Fruit fly (Drosophila melanogaster) whole organism, embryonic: Measurements from ENCODE around the gene CG34134.

ENCODE experiments used
- Ada2b ChIP-seq: fragments of 200-800 bp; sonication (Bioruptor generic); IDR thresholded peaks from 2 replicates; pipeline ENCODE4 v1.3.6; 2022; ENCODE audit warnings: missing biosample characterization, missing genetic modification characterization
- BtbVII ChIP-seq: fragments of 200-800 bp; sonication (Bioruptor generic); optimal IDR thresholded peaks from 3 replicates; lab custom pipeline; 2017; ENCODE audit warnings: missing biosample characterization, mild to moderate bottlenecking, missing genetic modification characterization
- CG10274 ChIP-seq: fragments of 200-800 bp; sonication (Bioruptor generic); optimal IDR thresholded peaks from 3 replicates; lab custom pipeline; 2017; ENCODE audit warnings: missing biosample characterization, mild to moderate bottlenecking, missing genetic modification characterization
- CG10431 ChIP-seq: fragments of 200-800 bp; sonication (Bioruptor generic); optimal IDR thresholded peaks from 3 replicates; lab custom pipeline; 2018; ENCODE audit warnings: missing biosample characterization, mild to moderate bottlenecking, missing genetic modification characterization
- CG11247 ChIP-seq: fragments of 200-800 bp; sonication (Bioruptor generic); IDR thresholded peaks from 2 replicates; pipeline ENCODE4 v1.3.6; 2022; ENCODE audit warnings: missing biosample characterization, missing genetic modification characterization
- CG11723 ChIP-seq: fragments of 200-800 bp; sonication (Bioruptor generic); optimal IDR thresholded peaks from 2 replicates; lab custom pipeline; 2017; ENCODE audit warnings: missing biosample characterization, mild to moderate bottlenecking, missing genetic modification characterization
- CG13624 ChIP-seq: fragments of 200-800 bp; sonication (Bioruptor generic); optimal IDR thresholded peaks from 2 replicates; lab custom pipeline; 2016; ENCODE audit warnings: missing biosample characterization, missing genetic modification characterization
- CG15269 ChIP-seq: fragments of 200-800 bp; sonication (Bioruptor generic); optimal IDR thresholded peaks from 2 replicates; lab custom pipeline; 2018; ENCODE audit warnings: missing biosample characterization, mild to moderate bottlenecking, missing genetic modification characterization, moderate library complexity
- CG1603 ChIP-seq: fragments of 200-800 bp; sonication (Bioruptor generic); optimal IDR thresholded peaks from 2 replicates; lab custom pipeline; 2019; ENCODE audit warnings: missing biosample characterization, mild to moderate bottlenecking, missing genetic modification characterization, moderate library complexity
- CG17361 ChIP-seq: fragments of 200-800 bp; sonication (Bioruptor generic); IDR thresholded peaks from 3 replicates; pipeline ENCODE4 v1.3.6; 2022; ENCODE audit warnings: missing biosample characterization, missing genetic modification characterization
- CG2678 ChIP-seq: fragments of 200-800 bp; sonication (Bioruptor generic); optimal IDR thresholded peaks from 3 replicates; lab custom pipeline; 2019; ENCODE audit warnings: missing biosample characterization, mild to moderate bottlenecking, missing genetic modification characterization, moderate library complexity
- CG34376 ChIP-seq: fragments of 200-800 bp; sonication (Bioruptor generic); optimal IDR thresholded peaks from 2 replicates; lab custom pipeline; 2018; ENCODE audit warnings: missing biosample characterization, mild to moderate bottlenecking, missing genetic modification characterization
- CG8765 ChIP-seq: fragments of 200-800 bp; sonication (Bioruptor generic); IDR thresholded peaks from 2 replicates; pipeline ENCODE4 v1.3.6; 2022; ENCODE audit warnings: missing biosample characterization, missing genetic modification characterization
- CG8944 ChIP-seq: fragments of 200-800 bp; sonication (Bioruptor generic); optimal IDR thresholded peaks from 3 replicates; lab custom pipeline; 2016; ENCODE audit warnings: missing biosample characterization, missing genetic modification characterization
- Dip3 ChIP-seq: fragments of 200-800 bp; sonication (Bioruptor generic); optimal IDR thresholded peaks from 3 replicates; lab custom pipeline; 2016; ENCODE audit warnings: missing biosample characterization, missing genetic modification characterization
- Doc3 ChIP-seq: fragments of 200-800 bp; sonication (Bioruptor generic); IDR thresholded peaks from 3 replicates; pipeline ENCODE4 v1.3.6; 2022; ENCODE audit warnings: missing biosample characterization, missing genetic modification characterization; ENCODE audit not compliant: partially characterized antibody
- ERR ChIP-seq: fragments of 200-800 bp; sonication (Bioruptor generic); optimal IDR thresholded peaks from 2 replicates; lab custom pipeline; 2016; ENCODE audit warnings: missing biosample characterization, missing genetic modification characterization
- Hr78 ChIP-seq, 2 experiments: fragments of 200-800 bp in 1 of 2; fragments of >200 bp in 1 of 2; sonication (Bioruptor generic) in 1 of 2; optimal IDR thresholded peaks; 2 replicates each; lab custom pipeline; 2017 to 2019; ENCODE audit warnings: missing biosample characterization in 2 of 2, missing genetic modification characterization in 2 of 2, mild to moderate bottlenecking in 1 of 2, moderate library complexity in 1 of 2
- Lhr ChIP-seq: fragments of 200-800 bp; sonication (Bioruptor generic); optimal IDR thresholded peaks from 3 replicates; lab custom pipeline; 2017; ENCODE audit warnings: mild to moderate bottlenecking, missing biosample characterization, missing genetic modification reagents, missing genetic modification characterization
- MTF-1 ChIP-seq: fragments of 200-800 bp; sonication (Bioruptor generic); optimal IDR thresholded peaks from 2 replicates; lab custom pipeline; 2018; ENCODE audit warnings: missing biosample characterization, mild to moderate bottlenecking, missing genetic modification characterization, borderline replicate concordance
- NFAT ChIP-seq: fragments of 200-800 bp; sonication (Bioruptor generic); IDR thresholded peaks from 2 replicates; pipeline ENCODE4 v1.3.6; 2022; ENCODE audit warnings: missing biosample characterization, missing genetic modification characterization
- Neu2 ChIP-seq: fragments of 200-800 bp; sonication (Bioruptor generic); optimal IDR thresholded peaks from 3 replicates; lab custom pipeline; 2016; ENCODE audit warnings: missing biosample characterization, missing genetic modification characterization, borderline replicate concordance
- Nf-YB ChIP-seq: fragments of 200-800 bp; sonication (Bioruptor generic); optimal IDR thresholded peaks from 3 replicates; lab custom pipeline; 2019; ENCODE audit warnings: missing biosample characterization, mild to moderate bottlenecking, missing genetic modification characterization, moderate library complexity
- PHDP ChIP-seq: fragments of 200-800 bp; sonication (Bioruptor generic); optimal IDR thresholded peaks from 3 replicates; lab custom pipeline; 2018; ENCODE audit warnings: missing biosample characterization, mild to moderate bottlenecking, missing genetic modification characterization, moderate library complexity
- Poxn ChIP-seq: fragments of 200-800 bp; sonication (Bioruptor generic); IDR thresholded peaks from 2 replicates; pipeline ENCODE4 v1.3.6; 2022; ENCODE audit warnings: missing biosample characterization, missing genetic modification characterization
- Rfx ChIP-seq: fragments of 200-800 bp; sonication (Bioruptor generic); IDR thresholded peaks from 2 replicates; pipeline ENCODE4 v1.3.6; 2022; ENCODE audit warnings: missing biosample characterization, missing genetic modification characterization
- Sin3A ChIP-seq: fragments of >200 bp; optimal IDR thresholded peaks from 2 replicates; lab custom pipeline; 2018
- Six4 ChIP-seq: fragments of 200-800 bp; sonication (Bioruptor generic); optimal IDR thresholded peaks from 2 replicates; lab custom pipeline; 2016; ENCODE audit warnings: missing biosample characterization, missing genetic modification characterization
- Ssrp ChIP-seq: fragments of 200-800 bp; sonication (Bioruptor generic); optimal IDR thresholded peaks from 2 replicates; lab custom pipeline; 2018; ENCODE audit warnings: missing biosample characterization, mild to moderate bottlenecking, missing genetic modification characterization, moderate library complexity
- croc ChIP-seq: fragments of 200-800 bp; sonication (Bioruptor generic); conservative IDR thresholded peaks from 3 replicates; pipeline ENCODE4 v1.3.6; 2022; ENCODE audit warnings: missing biosample characterization, missing genetic modification characterization
- cwo ChIP-seq: fragments of 200-800 bp; sonication (Bioruptor generic); optimal IDR thresholded peaks from 3 replicates; lab custom pipeline; 2017; ENCODE audit warnings: missing biosample characterization, missing genetic modification characterization, mild to moderate bottlenecking, moderate library complexity, missing genetic modification reagents
- dati ChIP-seq: fragments of 200-800 bp; sonication (Bioruptor generic); IDR thresholded peaks from 2 replicates; pipeline ENCODE4 v1.3.6; 2022; ENCODE audit warnings: missing biosample characterization, missing genetic modification characterization
- dimm ChIP-seq: fragments of 200-800 bp; sonication (Bioruptor generic); IDR thresholded peaks from 2 replicates; pipeline ENCODE4 v1.3.6; 2022; ENCODE audit warnings: missing biosample characterization, missing genetic modification characterization
- fru ChIP-seq: fragments of >200 bp; optimal IDR thresholded peaks from 2 replicates; lab custom pipeline; 2017
- ham ChIP-seq: fragments of 200-800 bp; sonication (Bioruptor generic); IDR thresholded peaks from 2 replicates; pipeline ENCODE4 v1.3.6; 2022; ENCODE audit warnings: missing biosample characterization, missing genetic modification characterization
- lola ChIP-seq, 3 experiments: fragments of >200 bp in 2 of 3; fragments of 200-800 bp in 1 of 3; sonication (Bioruptor generic) in 1 of 3; optimal IDR thresholded peaks; 2 replicates each; lab custom pipeline; 2017 to 2019; ENCODE audit warnings: missing biosample characterization in 3 of 3, missing genetic modification characterization in 3 of 3, mild to moderate bottlenecking in 1 of 3, moderate library complexity in 1 of 3
- mam ChIP-seq: fragments of 200-800 bp; sonication (Bioruptor generic); optimal IDR thresholded peaks from 3 replicates; lab custom pipeline; 2016; ENCODE audit warnings: missing biosample characterization, missing genetic modification characterization
- mld ChIP-seq: fragments of 200-800 bp; sonication (Bioruptor generic); IDR thresholded peaks from 3 replicates; pipeline ENCODE4 v1.3.6; 2022; ENCODE audit warnings: missing biosample characterization, missing genetic modification characterization; ENCODE audit not compliant: partially characterized antibody
- nerfin-1 ChIP-seq: fragments of 200-800 bp; sonication (Bioruptor generic); optimal IDR thresholded peaks from 3 replicates; lab custom pipeline; 2019; ENCODE audit warnings: missing biosample characterization, mild to moderate bottlenecking, missing genetic modification characterization, moderate library complexity
- oc ChIP-seq: fragments of 200-800 bp; sonication (Bioruptor generic); optimal IDR thresholded peaks from 2 replicates; lab custom pipeline; 2018; ENCODE audit warnings: missing biosample characterization, mild to moderate bottlenecking, missing genetic modification characterization, moderate library complexity
- onecut ChIP-seq: fragments of 200-800 bp; sonication (Bioruptor generic); IDR thresholded peaks from 2 replicates; pipeline ENCODE4 v1.3.6; 2022; ENCODE audit warnings: missing biosample characterization, missing genetic modification characterization
- sc ChIP-seq, 3 experiments: fragments of >200 bp in 2 of 3; fragments of 200-800 bp in 1 of 3; sonication (Bioruptor generic) in 1 of 3; optimal IDR thresholded peaks; 2 replicates in 2 of 3; 3 replicates in 1 of 3; lab custom pipeline; 2017; ENCODE audit warnings: mild to moderate bottlenecking in 1 of 3, missing biosample characterization in 1 of 3, missing genetic modification characterization in 1 of 3, missing genetic modification reagents in 1 of 3
- scrt ChIP-seq: fragments of 200-800 bp; sonication (Bioruptor generic); optimal IDR thresholded peaks from 2 replicates; lab custom pipeline; 2018; ENCODE audit warnings: missing biosample characterization, mild to moderate bottlenecking, missing genetic modification characterization, moderate library complexity
- seq ChIP-seq: fragments of 200-800 bp; sonication (Bioruptor generic); IDR thresholded peaks from 2 replicates; pipeline ENCODE4 v1.3.6; 2022; ENCODE audit warnings: missing biosample characterization, missing genetic modification characterization
- sima ChIP-seq: fragments of 200-800 bp; sonication (Bioruptor generic); optimal IDR thresholded peaks from 2 replicates; lab custom pipeline; 2016; ENCODE audit warnings: missing biosample characterization, missing genetic modification characterization
- ssp ChIP-seq: fragments of 200-800 bp; sonication (Bioruptor generic); IDR thresholded peaks from 2 replicates; pipeline ENCODE4 v1.3.6; 2022; ENCODE audit warnings: missing biosample characterization, missing genetic modification characterization
- stc ChIP-seq: fragments of 200-800 bp; sonication (Bioruptor generic); IDR thresholded peaks from 2 replicates; pipeline ENCODE4 v1.3.6; 2022; ENCODE audit warnings: missing biosample characterization, missing genetic modification characterization
- tap ChIP-seq: fragments of 200-800 bp; optimal IDR thresholded peaks from 3 replicates; lab custom pipeline; 2019; ENCODE audit warnings: missing biosample characterization, mild to moderate bottlenecking, missing genetic modification characterization, moderate library complexity
- tio ChIP-seq: fragments of 200-800 bp; sonication (Bioruptor generic); optimal IDR thresholded peaks from 2 replicates; lab custom pipeline; 2017; ENCODE audit warnings: missing biosample characterization, missing genetic modification characterization, inconsistent platforms

Gene CG34134

DNA sequence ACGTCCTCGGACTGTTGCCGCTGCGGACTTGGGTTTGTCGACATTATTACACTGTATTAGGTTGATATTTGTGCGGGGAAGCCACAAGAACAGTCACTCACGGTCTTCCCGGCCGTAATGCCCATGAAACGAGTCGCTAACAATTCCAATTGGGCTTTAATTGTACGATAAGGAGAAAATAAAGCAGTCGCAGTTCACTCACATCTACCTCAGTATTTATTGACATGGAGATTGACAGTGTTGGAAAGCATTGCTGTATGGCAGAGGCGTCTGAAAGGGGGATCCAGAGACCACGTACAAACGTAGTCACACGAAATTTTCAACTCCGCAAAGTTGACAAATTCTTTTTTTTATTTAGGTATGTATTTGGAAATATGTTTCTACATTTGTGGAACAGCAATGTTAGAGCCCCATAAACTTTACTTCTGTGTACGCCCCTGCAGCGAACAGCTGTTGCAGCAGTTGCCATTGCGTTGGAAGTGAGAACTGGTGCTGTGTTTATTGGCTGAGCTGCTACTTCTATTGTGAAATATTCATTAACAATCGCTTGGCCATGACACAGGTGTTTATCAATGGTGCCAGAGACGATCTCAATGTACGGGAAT lies 22.2 kb upstream of the CG34134 start, which contains the start of the genes CG8372 and CG8360 (continued):
- TF ChIP-seq Sin3A (lab: Kevin White, UChicago) = peak; percentile 65
- TF ChIP-seq NFAT (GFP tag; lab: Robert Waterston, UW) = peak; percentile 99
- no peak for TF ChIP-seq sc (optimal IDR thresholded peaks at IDR 0.05; lab: Kevin White, UChicago)
- TF ChIP-seq sc (GFP tag; optimal IDR thresholded peaks at IDR 0.05; lab: Kevin White, UChicago) = peak; percentile 96
- peak; percentile 98 for TF ChIP-seq dimm
- TF ChIP-seq ssp (GFP tag; lab: Robert Waterston, UW) = peak; percentile 94
- TF ChIP-seq CG34376 (GFP tag; lab: Kevin White, UChicago) = peak; percentile 98
- TF ChIP-seq CG8944 (GFP tag; lab: Kevin White, UChicago) = peak; percentile 99
- peak; percentile 97 for TF ChIP-seq croc (GFP tag; lab: Robert Waterston, UW)
- TF ChIP-seq sima (GFP tag; lab: Kevin White, UChicago) = peak; percentile 95
- TF ChIP-seq CG15269 = peak; percentile 99
- peak; percentile 99 for TF ChIP-seq mam (GFP tag; lab: Kevin White, UChicago)
- peak; percentile 99 for TF ChIP-seq CG13624
- TF ChIP-seq ham (GFP tag; lab: Robert Waterston, UW) = peak; percentile 93
- peak in 1 of 2 experiments; percentile 89 for TF ChIP-seq Hr78 (GFP tag; optimal IDR thresholded peaks at IDR 0.05; lab: Kevin White, UChicago)
- peak; percentile 97 for TF ChIP-seq MTF-1
- peak; percentile 99 for TF ChIP-seq seq
- peak; percentile 99 for TF ChIP-seq Dip3
- peak; percentile 99 for TF ChIP-seq ERR (GFP tag; lab: Kevin White, UChicago)
- TF ChIP-seq PHDP (tag; lab: Kevin White, UChicago) = peak; percentile 98
- TF ChIP-seq Rfx (GFP tag; lab: Robert Waterston, UW) = peak; percentile 100
- TF ChIP-seq Doc3 (GFP tag; lab: Robert Waterston, UW) = peak; percentile 22; the same call in 1 of the 3 replicates
- peak; percentile 97 for TF ChIP-seq oc (tag; lab: Kevin White, UChicago)
- TF ChIP-seq nerfin-1 = peak; percentile 96
- TF ChIP-seq CG2678 (tag; lab: Kevin White, UChicago) = peak; percentile 99
- TF ChIP-seq Ssrp (tag; lab: Kevin White, UChicago) = peak; percentile 98
- peak; percentile 88 for TF ChIP-seq Nf-YB (GFP tag; lab: Kevin White, UChicago)
- peak; percentile 92 for TF ChIP-seq Lhr (GFP tag; lab: Kevin White, UChicago)
- TF ChIP-seq CG10431 (GFP tag; lab: Kevin White, UChicago) = peak; percentile 92
- peak; percentile 97 for TF ChIP-seq CG17361 (GFP tag; lab: Robert Waterston, UW)
- peak; percentile 99 for TF ChIP-seq CG11247 (GFP tag; lab: Robert Waterston, UW)
- TF ChIP-seq scrt (GFP tag; lab: Kevin White, UChicago) = peak; percentile 96
- peak; percentile 97 for TF ChIP-seq cwo (GFP tag; lab: Kevin White, UChicago)
- peak in 1 of 3 experiments; percentile 98 for TF ChIP-seq lola (GFP tag; optimal IDR thresholded peaks at IDR 0.05; lab: Kevin White, UChicago)
- peak; percentile 99 for TF ChIP-seq dati (GFP tag; lab: Robert Waterston, UW)
- TF ChIP-seq onecut (GFP tag; lab: Robert Waterston, UW) = peak; percentile 96
- TF ChIP-seq tap (tag; lab: Kevin White, UChicago) = peak; percentile 98
- TF ChIP-seq Poxn = peak; percentile 91
- TF ChIP-seq CG8765 (GFP tag; lab: Robert Waterston, UW) = peak; percentile 99
- TF ChIP-seq stc = peak; percentile 99
- no peak for TF ChIP-seq fru (lab: Kevin White, UChicago)
- TF ChIP-seq tio = peak; percentile 98
- peak; percentile 94 for TF ChIP-seq CG10274 (GFP tag; lab: Kevin White, UChicago)
- peak; percentile 98 for TF ChIP-seq BtbVII (GFP tag; lab: Kevin White, UChicago)
- peak; percentile 99 for TF ChIP-seq Ada2b (GFP tag; lab: Robert Waterston, UW)
- TF ChIP-seq mld (GFP tag; lab: Robert Waterston, UW) = no peak
- TF ChIP-seq CG1603 = peak; percentile 97
- TF ChIP-seq CG11723 (GFP tag; lab: Kevin White, UChicago) = peak; percentile 99
- peak; percentile 99 for TF ChIP-seq Six4
- TF ChIP-seq Neu2 (GFP tag; lab: Kevin White, UChicago) = peak; percentile 95
